Worm (Caenorhabditis elegans): ENCODE results near the gene srlf-7.

The srlf-7 gene

DNA sequence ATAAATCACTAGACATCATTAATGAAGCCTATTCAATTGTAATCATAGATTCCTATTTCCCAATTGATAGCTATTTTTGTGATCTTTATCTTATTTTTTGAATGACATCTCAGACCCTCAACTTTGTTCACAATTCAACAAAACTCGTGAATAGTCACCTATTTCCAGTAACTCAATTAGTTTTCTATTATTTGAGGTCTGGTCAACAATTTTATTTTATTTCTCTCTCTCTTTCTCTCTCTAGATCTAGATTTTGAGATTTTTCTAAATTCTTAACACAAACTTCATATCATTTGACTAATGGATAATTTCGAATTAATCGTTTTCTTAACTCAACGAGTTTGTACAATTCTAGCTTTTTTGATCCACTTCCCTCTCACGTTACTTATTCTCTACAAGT is 15.6 kb upstream of the srlf-7 start, which contains the start of gene str-1:
str-1 (plus strand) TSS at position 301 of the 400 bp plus-strand sequence.
- TF ChIP-seq ztf-11 (tag; optimal IDR thresholded peaks at IDR 0.05) (no peak), cnd-1 (tag; optimal IDR thresholded peaks at IDR 0.05) (no peak), pha-4 (tag; optimal IDR thresholded peaks at IDR 0.05) (no peak), unc-62 (GFP tag; optimal IDR thresholded peaks at IDR 0.05) (no peak), mls-2 (tag; optimal IDR thresholded peaks at IDR 0.05) (no peak), sptf-1 (tag; optimal IDR thresholded peaks at IDR 0.05) (no peak)

DNA sequence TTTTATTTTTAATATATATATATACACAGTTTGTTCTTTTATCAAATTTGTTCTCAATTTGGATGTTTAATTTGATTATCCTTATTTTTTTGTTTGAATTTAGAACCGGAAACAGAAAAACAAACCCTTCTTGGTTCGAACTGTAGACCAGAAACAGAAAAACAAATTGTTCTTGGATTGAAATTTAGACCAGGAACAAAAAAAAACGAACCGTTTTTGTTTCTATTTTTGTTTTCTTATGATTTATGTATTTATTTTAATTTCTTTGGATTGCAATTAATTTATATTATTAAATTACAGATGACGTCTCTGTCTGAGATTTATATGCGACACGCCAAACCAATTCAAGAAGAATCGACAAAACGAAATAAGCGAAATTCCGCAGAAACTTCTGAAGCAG is 13.7 kb upstream of the srlf-7 start, which contains the start of gene C42D4.19:
C42D4.19 (plus strand) TSS at position 301 of the 400 bp plus-strand sequence.
- TF ChIP-seq nhr-76 (tag; optimal IDR thresholded peaks at IDR 0.05) (no peak), ceh-83 (GFP tag; optimal IDR thresholded peaks at IDR 0.05) (no peak), ces-1 (GFP tag; optimal IDR thresholded peaks at IDR 0.05) (no peak), sptf-1 (tag; optimal IDR thresholded peaks at IDR 0.05) (no peak), ceh-39 (tag; optimal IDR thresholded peaks at IDR 0.05) (no peak), mab-5 (tag; optimal IDR thresholded peaks at IDR 0.05) (no peak), elt-1 (tag; optimal IDR thresholded peaks at IDR 0.05; ENCODE audit: borderline replicate concordance, insufficient read depth) (no peak), ham-2 (GFP tag; optimal IDR thresholded peaks at IDR 0.05) (no peak), mls-2 (tag; optimal IDR thresholded peaks at IDR 0.05) (no peak), M03D4.4 (tag; optimal IDR thresholded peaks at IDR 0.05) (no peak), nhr-237 (tag; optimal IDR thresholded peaks at IDR 0.05) (no peak), unc-120 (tag; optimal IDR thresholded peaks at IDR 0.05; ENCODE audit: poor library complexity, severe bottlenecking) (no peak), cnd-1 (tag; optimal IDR thresholded peaks at IDR 0.05) (no peak), nhr-12 (tag; optimal IDR thresholded peaks at IDR 0.05) (no peak), pha-4 (tag; optimal IDR thresholded peaks at IDR 0.05) (no peak), lin-32 (GFP tag; optimal IDR thresholded peaks at IDR 0.05) (no peak), unc-39 (tag; optimal IDR thresholded peaks at IDR 0.05) (no peak)

DNA sequence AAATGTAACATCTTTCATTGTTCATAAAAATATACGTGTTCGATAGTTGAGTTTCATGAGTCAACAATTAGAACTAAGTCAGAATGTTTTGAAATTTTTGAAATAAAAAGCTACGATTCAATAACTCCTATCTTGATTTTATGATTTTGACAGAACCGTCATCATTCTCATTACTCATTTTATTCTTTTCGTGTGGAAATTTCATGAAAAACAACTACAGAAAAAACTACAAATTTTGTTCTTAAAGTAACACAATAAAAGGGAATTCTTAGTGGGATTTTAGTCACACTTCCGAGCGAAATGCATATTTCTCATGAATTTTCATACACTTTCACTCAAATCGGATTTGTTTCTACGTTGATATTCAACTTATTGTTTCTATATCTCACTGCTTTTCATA is 12.2 kb upstream of the srlf-7 start, which contains the start of gene str-44:
str-44 (plus strand) TSS at position 301 of the 400 bp plus-strand sequence.
- no peak for TF ChIP-seq nhr-237 (tag; optimal IDR thresholded peaks at IDR 0.05)
- no peak for TF ChIP-seq unc-39 (tag; optimal IDR thresholded peaks at IDR 0.05)
- no peak for TF ChIP-seq cnd-1 (tag; optimal IDR thresholded peaks at IDR 0.05)
- TF ChIP-seq sptf-1 (tag; optimal IDR thresholded peaks at IDR 0.05), result no peak
- TF ChIP-seq ham-2 (GFP tag; optimal IDR thresholded peaks at IDR 0.05), result no peak

DNA sequence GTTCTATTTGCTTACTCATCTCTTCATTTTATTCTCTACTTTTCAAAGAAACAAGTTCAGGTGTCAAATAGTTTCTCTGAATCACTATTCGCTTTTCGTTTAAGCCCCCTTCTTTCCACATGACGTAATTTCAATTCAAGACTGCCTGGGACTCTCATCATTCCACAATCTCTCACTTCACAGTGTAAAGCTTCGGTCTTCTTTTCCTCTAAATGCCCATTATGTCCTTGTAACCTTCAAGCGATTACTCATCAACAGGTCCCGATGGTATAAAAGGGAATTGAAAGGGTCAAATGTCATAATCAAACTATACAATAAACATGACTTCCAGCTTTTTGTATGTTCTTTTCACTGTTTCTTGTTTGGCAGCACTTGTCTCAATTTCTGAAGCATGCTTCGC is 10.1 kb upstream of the srlf-7 start, which contains the start of gene C42D4.3:
C42D4.3 (plus strand) TSS at position 298 of the 400 bp plus-strand sequence.
- TF ChIP-seq lin-32 (GFP tag; optimal IDR thresholded peaks at IDR 0.05) (no peak), ces-1 (GFP tag; optimal IDR thresholded peaks at IDR 0.05) (no peak), blmp-1 (tag; optimal IDR thresholded peaks at IDR 0.05) (no peak), nhr-2 (tag; optimal IDR thresholded peaks at IDR 0.05) (no peak), bed-3 (GFP tag; optimal IDR thresholded peaks at IDR 0.05) (no peak)

DNA sequence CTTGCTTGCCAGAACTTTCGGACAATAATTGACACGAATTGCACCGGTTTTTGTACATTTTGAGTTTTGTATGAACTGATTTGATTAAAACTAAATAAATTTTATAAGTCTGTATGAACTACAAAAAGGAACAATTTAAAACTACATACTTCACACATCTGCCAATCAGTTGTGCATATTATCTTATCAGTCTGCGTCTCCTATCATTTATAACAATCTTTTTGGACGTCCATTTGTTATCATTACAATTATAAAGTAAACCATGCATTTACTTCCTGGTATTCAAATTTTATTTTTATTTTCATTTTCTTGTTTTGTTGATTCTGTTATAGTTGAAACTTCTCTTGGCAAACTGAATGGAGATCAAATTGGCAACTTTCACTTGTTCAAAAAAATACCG is 8.8 kb upstream of the srlf-7 start, which contains the start of gene cest-10:
cest-10 (plus strand) TSS at position 254 of the 400 bp plus-strand sequence.
- TF ChIP-seq drap-1 (GFP tag; optimal IDR thresholded peaks at IDR 0.05), result no peak
- TF ChIP-seq sptf-1 (tag; optimal IDR thresholded peaks at IDR 0.05), result no peak
- no peak for TF ChIP-seq ham-2 (GFP tag; optimal IDR thresholded peaks at IDR 0.05)
- no peak for TF ChIP-seq ces-1 (GFP tag; optimal IDR thresholded peaks at IDR 0.05)
- no peak for TF ChIP-seq ceh-43 (GFP tag; optimal IDR thresholded peaks at IDR 0.05)
- no peak for TF ChIP-seq tbx-8 (GFP tag; optimal IDR thresholded peaks at IDR 0.05)
- no peak for TF ChIP-seq unc-39 (tag; optimal IDR thresholded peaks at IDR 0.05)
- no peak for TF ChIP-seq ztf-11 (tag; optimal IDR thresholded peaks at IDR 0.05)
- TF ChIP-seq zip-8 (tag; optimal IDR thresholded peaks at IDR 0.05), result no peak
- no peak for TF ChIP-seq blmp-1 (tag; optimal IDR thresholded peaks at IDR 0.05)
- TF ChIP-seq bed-3 (GFP tag; optimal IDR thresholded peaks at IDR 0.05), result no peak
- no peak for TF ChIP-seq lin-13 (tag; optimal IDR thresholded peaks at IDR 0.05)
- TF ChIP-seq nhr-28 (tag; optimal IDR thresholded peaks at IDR 0.05), result no peak
- TF ChIP-seq M03D4.4 (tag; optimal IDR thresholded peaks at IDR 0.05), result no peak
- no peak for TF ChIP-seq mls-2 (tag; optimal IDR thresholded peaks at IDR 0.05)
- no peak for TF ChIP-seq flh-1 (GFP tag; optimal IDR thresholded peaks at IDR 0.05)
- no peak for TF ChIP-seq mep-1 (tag; optimal IDR thresholded peaks at IDR 0.05)
- TF ChIP-seq hlh-1 (tag; optimal IDR thresholded peaks at IDR 0.05), result no peak
- no peak for TF ChIP-seq elt-1 (tag; optimal IDR thresholded peaks at IDR 0.05; ENCODE audit: borderline replicate concordance, insufficient read depth)

All from whole organism, mixed stage, embryonic.